Fruit fly (Drosophila melanogaster) whole organism, prepupa: Measurements from ENCODE around the gene CG14400.

Source experiments
- Blimp-1 ChIP-seq: fragments of 200-800 bp; sonication (Bioruptor generic); optimal IDR thresholded peaks from 3 replicates; lab custom pipeline; 2017; ENCODE audit warnings: missing biosample characterization, missing genetic modification characterization, mild to moderate bottlenecking, moderate library complexity, missing genetic modification reagents
- CG3919 ChIP-seq: fragments of 200-800 bp; sonication (Bioruptor generic); optimal IDR thresholded peaks from 3 replicates; lab custom pipeline; 2016; ENCODE audit warnings: missing biosample characterization, missing genetic modification characterization
- CG4318 ChIP-seq: fragments of 200-800 bp; sonication (Bioruptor generic); optimal IDR thresholded peaks from 3 replicates; lab custom pipeline; 2017; ENCODE audit warnings: missing biosample characterization, mild to moderate bottlenecking, missing genetic modification characterization
- CG6163 ChIP-seq: fragments of 200-800 bp; sonication (Bioruptor generic); IDR thresholded peaks from 3 replicates; pipeline ENCODE4 v1.3.6; 2022; ENCODE audit warnings: missing biosample characterization, missing genetic modification characterization
- CG7368 ChIP-seq: fragments of 200-800 bp; sonication (Bioruptor generic); optimal IDR thresholded peaks from 3 replicates; lab custom pipeline; 2016; ENCODE audit warnings: missing biosample characterization, missing genetic modification characterization
- Hr39 ChIP-seq: fragments of 200-800 bp; sonication (Bioruptor generic); optimal IDR thresholded peaks from 2 replicates; lab custom pipeline; 2016; ENCODE audit warnings: missing biosample characterization, missing genetic modification characterization
- Lpt ChIP-seq: fragments of 200-800 bp; sonication (Bioruptor generic); optimal IDR thresholded peaks from 3 replicates; lab custom pipeline; 2016; ENCODE audit warnings: missing biosample characterization, missing genetic modification characterization
- Sox14 ChIP-seq: fragments of 200-800 bp; sonication (Bioruptor generic); optimal IDR thresholded peaks from 3 replicates; lab custom pipeline; 2016; ENCODE audit warnings: missing biosample characterization, missing genetic modification characterization
- pdm3 ChIP-seq: fragments of 200-800 bp; sonication (Bioruptor generic); optimal IDR thresholded peaks from 3 replicates; lab custom pipeline; 2016; ENCODE audit warnings: missing biosample characterization, missing genetic modification characterization
- svp ChIP-seq: fragments of 200-800 bp; sonication (Bioruptor generic); peaks from one replicate; lab custom pipeline; 2016; ENCODE audit warnings: missing biosample characterization, missing genetic modification characterization

- TF ChIP-seq Lpt (no peak), Blimp-1 (GFP tag; lab: Kevin White, UChicago) (peak; percentile 59), Hr39 (GFP tag; lab: Kevin White, UChicago) (no peak), CG4318 (GFP tag; lab: Kevin White, UChicago) (no peak), CG3919 (GFP tag; lab: Kevin White, UChicago) (no peak), Sox14 (GFP tag; lab: Kevin White, UChicago) (peak; percentile 85), CG7368 (GFP tag; lab: Kevin White, UChicago) (no peak), svp (GFP tag; lab: Kevin White, UChicago) (no peak), pdm3 (GFP tag; lab: Kevin White, UChicago) (no peak), CG6163 (peak; percentile 56; the same call in 2 of the 3 replicates)
These were observed 35.0 kb downstream of the CG14400 start, which contains the start of gene CG9331 for dm6 chr2L:20822489-20823195.
